Worm (Caenorhabditis elegans) whole organism, young adult: ENCODE data around the gene cacn-1.

Source experiments
- B0019.2 ChIP-seq: fragments of 200-800 bp; sonication (Bioruptor generic); conservative IDR thresholded peaks from 2 replicates; pipeline ENCODE4 v1.3.6; 2022; ENCODE audit warnings: missing genetic modification reagents, missing genetic modification characterization, missing compliant biosample characterization
- F22D6.2 ChIP-seq: sonication (generic microtip); optimal IDR thresholded peaks from 2 replicates; lab custom pipeline; 2016; ENCODE audit warnings: mild to moderate bottlenecking, missing genetic modification characterization, missing compliant biosample characterization
- F23B12.7 ChIP-seq: sonication (generic microtip); optimal IDR thresholded peaks from 2 replicates; lab custom pipeline; 2017; ENCODE audit warnings: missing genetic modification characterization, mild to moderate bottlenecking, missing compliant biosample characterization, antibody characterized with exemption, moderate library complexity; ENCODE audit not compliant: insufficient read depth
- F39B2.1 ChIP-seq: fragments of 200-800 bp; sonication (Bioruptor generic); IDR thresholded peaks from 2 replicates; pipeline ENCODE4 v1.3.6; 2022; ENCODE audit warnings: missing genetic modification reagents, missing genetic modification characterization, missing compliant biosample characterization
- F52B5.7 ChIP-seq: sonication (generic microtip); optimal IDR thresholded peaks from 2 replicates; lab custom pipeline; 2016; ENCODE audit warnings: mild to moderate bottlenecking, missing genetic modification characterization, missing compliant biosample characterization
- F55B11.4 ChIP-seq: sonication (generic microtip); optimal IDR thresholded peaks from 2 replicates; lab custom pipeline; 2016; ENCODE audit warnings: missing compliant biosample characterization, missing genetic modification characterization, borderline replicate concordance; ENCODE audit not compliant: insufficient read depth
- T07F8.4 ChIP-seq: sonication (generic microtip); optimal IDR thresholded peaks from 2 replicates; lab custom pipeline; 2016; ENCODE audit warnings: mild to moderate bottlenecking, missing genetic modification characterization, moderate library complexity, missing compliant biosample characterization
- Y79H2A.3 ChIP-seq: fragments of 200-800 bp; sonication (Bioruptor generic); conservative IDR thresholded peaks from 2 replicates; pipeline ENCODE4 v1.3.6; 2022; ENCODE audit warnings: missing genetic modification reagents, missing genetic modification characterization, missing compliant biosample characterization
- Y95B8A.8 ChIP-seq: fragments of 200-800 bp; sonication (Bioruptor generic); IDR thresholded peaks from 2 replicates; pipeline ENCODE4 v1.3.6; 2022; ENCODE audit warnings: missing genetic modification reagents, missing genetic modification characterization, missing compliant biosample characterization
- aptf-2 ChIP-seq: fragments of 200-800 bp; sonication (Bioruptor generic); conservative IDR thresholded peaks from 2 replicates; pipeline ENCODE4 v1.3.6; 2022; ENCODE audit warnings: missing genetic modification reagents, missing genetic modification characterization, missing compliant biosample characterization
- athp-1 ChIP-seq: sonication (generic microtip); optimal IDR thresholded peaks from 2 replicates; lab custom pipeline; 2017; ENCODE audit warnings: mild to moderate bottlenecking, missing genetic modification characterization, missing compliant biosample characterization
- bed-2 ChIP-seq: fragments of 200-800 bp; sonication (Bioruptor generic); IDR thresholded peaks from 2 replicates; pipeline ENCODE4 v1.3.6; 2022; ENCODE audit warnings: missing genetic modification reagents, missing genetic modification characterization, missing compliant biosample characterization
- ccch-3 ChIP-seq: fragments of 200-800 bp; sonication (Bioruptor generic); optimal IDR thresholded peaks from 2 replicates; lab custom pipeline; 2018; ENCODE audit warnings: mild to moderate bottlenecking, missing genetic modification characterization, missing compliant biosample characterization
- cebp-2 ChIP-seq: fragments of 200-800 bp; sonication (Bioruptor generic); IDR thresholded peaks from 2 replicates; pipeline ENCODE4 v1.3.6; 2022; ENCODE audit warnings: missing genetic modification characterization, missing compliant biosample characterization
- ceh-40 ChIP-seq: fragments of 200-800 bp; sonication (Bioruptor generic); IDR thresholded peaks from 2 replicates; pipeline ENCODE4 v1.3.6; 2022; ENCODE audit warnings: missing genetic modification characterization, missing compliant biosample characterization
- ceh-58 ChIP-seq: fragments of 200-800 bp; sonication (Bioruptor generic); IDR thresholded peaks from 2 replicates; pipeline ENCODE4 v1.3.6; 2022; ENCODE audit warnings: missing genetic modification characterization, missing compliant biosample characterization
- dox-1 ChIP-seq: fragments of 200-800 bp; sonication (Bioruptor generic); IDR thresholded peaks from 2 replicates; pipeline ENCODE4 v1.3.6; 2022; ENCODE audit warnings: missing genetic modification reagents, missing genetic modification characterization, missing compliant biosample characterization
- dpff-1 ChIP-seq: sonication (generic microtip); optimal IDR thresholded peaks from 2 replicates; lab custom pipeline; 2017; ENCODE audit warnings: mild to moderate bottlenecking, missing genetic modification characterization, missing compliant biosample characterization
- dpl-1 ChIP-seq: fragments of 150-350 bp; optimal IDR thresholded peaks from 2 replicates; lab custom pipeline; 2014; ENCODE audit warnings: missing biosample characterization, missing genetic modification reagents, missing genetic modification characterization
- egl-44 ChIP-seq: fragments of 200-800 bp; sonication (Bioruptor generic); IDR thresholded peaks from 2 replicates; pipeline ENCODE4 v1.3.6; 2022; ENCODE audit warnings: missing genetic modification reagents, missing genetic modification characterization, missing compliant biosample characterization
- ekl-4 ChIP-seq: fragments of 200-800 bp; sonication (Bioruptor generic); IDR thresholded peaks from 2 replicates; pipeline ENCODE4 v1.3.6; 2022; ENCODE audit warnings: missing genetic modification reagents, missing genetic modification characterization, missing compliant biosample characterization
- fkh-3 ChIP-seq: sonication (generic microtip); optimal IDR thresholded peaks from 2 replicates; lab custom pipeline; 2016; ENCODE audit warnings: mild to moderate bottlenecking, missing genetic modification characterization, missing compliant biosample characterization
- gei-17 ChIP-seq: fragments of 200-800 bp; sonication (Bioruptor generic); optimal IDR thresholded peaks from 2 replicates; lab custom pipeline; 2018; ENCODE audit warnings: mild to moderate bottlenecking, missing genetic modification characterization, missing compliant biosample characterization
- him-1 ChIP-seq: sonication (generic microtip); optimal IDR thresholded peaks from 2 replicates; lab custom pipeline; 2016; ENCODE audit warnings: missing genotype, missing genetic modification reagents, missing genetic modification characterization, missing compliant biosample characterization
- hlh-26 ChIP-seq: fragments of 200-800 bp; sonication (Bioruptor generic); conservative IDR thresholded peaks from 2 replicates; pipeline ENCODE4 v1.3.6; 2022; ENCODE audit warnings: missing genetic modification reagents, missing genetic modification characterization, missing compliant biosample characterization
- hmg-20 ChIP-seq: fragments of 200-800 bp; sonication (Bioruptor generic); IDR thresholded peaks from 2 replicates; pipeline ENCODE4 v1.3.6; 2022; ENCODE audit warnings: missing genetic modification reagents, missing genetic modification characterization, missing compliant biosample characterization
- hrde-1 ChIP-seq: sonication (generic microtip); optimal IDR thresholded peaks from 2 replicates; lab custom pipeline; 2016; ENCODE audit warnings: missing genetic modification characterization, mild to moderate bottlenecking, missing compliant biosample characterization, moderate library complexity, missing genotype, missing genetic modification reagents, borderline replicate concordance
- lag-1 ChIP-seq: fragments of 200-800 bp; sonication (Bioruptor generic); IDR thresholded peaks from 2 replicates; pipeline ENCODE4 v1.3.6; 2022; ENCODE audit warnings: missing genetic modification reagents, missing genetic modification characterization, missing compliant biosample characterization
- lin-26 ChIP-seq: fragments of 200-800 bp; sonication (Bioruptor generic); IDR thresholded peaks from 2 replicates; pipeline ENCODE4 v1.3.6; 2022; ENCODE audit warnings: missing genetic modification reagents, missing genetic modification characterization, missing compliant biosample characterization
- lsl-1 ChIP-seq: fragments of 200-800 bp; sonication (Bioruptor generic); optimal IDR thresholded peaks from 2 replicates; lab custom pipeline; 2018; ENCODE audit warnings: mild to moderate bottlenecking, missing genetic modification characterization, moderate library complexity, missing compliant biosample characterization
- madf-10 ChIP-seq: sonication (generic microtip); optimal IDR thresholded peaks from 2 replicates; lab custom pipeline; 2016; ENCODE audit warnings: mild to moderate bottlenecking, missing genetic modification characterization, missing compliant biosample characterization
- mcd-1 ChIP-seq: fragments of 200-800 bp; sonication (Bioruptor generic); IDR thresholded peaks from 2 replicates; pipeline ENCODE4 v1.3.6; 2022; ENCODE audit warnings: missing genetic modification reagents, missing genetic modification characterization, missing compliant biosample characterization
- mes-4 ChIP-seq: sonication (generic microtip); optimal IDR thresholded peaks from 2 replicates; lab custom pipeline; 2016; ENCODE audit warnings: missing genotype, missing genetic modification characterization, missing compliant biosample characterization
- nfya-1 ChIP-seq: sonication (generic microtip); optimal IDR thresholded peaks from 2 replicates; lab custom pipeline; 2017; ENCODE audit warnings: antibody characterized with exemption, missing compliant biosample characterization, missing genetic modification characterization, borderline replicate concordance; ENCODE audit not compliant: insufficient read depth
- nhr-27 ChIP-seq: fragments of 200-800 bp; sonication (Bioruptor generic); optimal IDR thresholded peaks from 2 replicates; lab custom pipeline; 2018; ENCODE audit warnings: mild to moderate bottlenecking, missing genetic modification characterization, moderate library complexity, missing compliant biosample characterization
- nhr-80 ChIP-seq: sonication (generic microtip); optimal IDR thresholded peaks from 2 replicates; lab custom pipeline; 2016; ENCODE audit warnings: missing genetic modification characterization, missing compliant biosample characterization
- nhr-90 ChIP-seq: sonication (generic microtip); optimal IDR thresholded peaks from 2 replicates; lab custom pipeline; 2016; ENCODE audit warnings: missing genotype, mild to moderate bottlenecking, missing genetic modification characterization, missing compliant biosample characterization
- repo-1 ChIP-seq: sonication (generic microtip); optimal IDR thresholded peaks from 2 replicates; lab custom pipeline; 2017; ENCODE audit warnings: mild to moderate bottlenecking, missing genetic modification characterization, missing compliant biosample characterization
- sea-2 ChIP-seq: fragments of 200-800 bp; sonication (Bioruptor generic); IDR thresholded peaks from 2 replicates; pipeline ENCODE4 v1.3.6; 2022; ENCODE audit warnings: missing genetic modification characterization, missing compliant biosample characterization
- sptf-2 ChIP-seq: fragments of 200-800 bp; sonication (Bioruptor generic); optimal IDR thresholded peaks from 2 replicates; lab custom pipeline; 2018; ENCODE audit warnings: mild to moderate bottlenecking, missing genetic modification characterization, missing compliant biosample characterization
- tbp1 ChIP-seq: fragments of 200-800 bp; sonication (Bioruptor generic); optimal IDR thresholded peaks from 2 replicates; lab custom pipeline; 2018; ENCODE audit warnings: mild to moderate bottlenecking, missing genetic modification characterization, missing compliant biosample characterization
- unc-62 ChIP-seq: fragments of 150-350 bp; optimal IDR thresholded peaks from 2 replicates; lab custom pipeline; 2014; ENCODE audit warnings: missing biosample characterization, missing genetic modification reagents, missing genetic modification characterization
- xnd-1 ChIP-seq: sonication (generic microtip); optimal IDR thresholded peaks from 2 replicates; lab custom pipeline; 2016; ENCODE audit warnings: missing genotype, missing genetic modification reagents, missing genetic modification characterization, missing compliant biosample characterization
- zfh-2 ChIP-seq: fragments of 200-800 bp; sonication (Bioruptor generic); conservative IDR thresholded peaks from 2 replicates; pipeline ENCODE4 v1.3.6; 2022; ENCODE audit warnings: missing genetic modification reagents, missing genetic modification characterization, missing compliant biosample characterization
- zim-3 ChIP-seq: sonication (generic microtip); optimal IDR thresholded peaks from 2 replicates; lab custom pipeline; 2017; ENCODE audit warnings: mild to moderate bottlenecking, missing genetic modification characterization, moderate library complexity, missing compliant biosample characterization
- ztf-26 ChIP-seq: sonication (generic microtip); optimal IDR thresholded peaks from 2 replicates; lab custom pipeline; 2017; ENCODE audit warnings: missing genetic modification characterization, missing compliant biosample characterization

The cacn-1 gene

DNA sequence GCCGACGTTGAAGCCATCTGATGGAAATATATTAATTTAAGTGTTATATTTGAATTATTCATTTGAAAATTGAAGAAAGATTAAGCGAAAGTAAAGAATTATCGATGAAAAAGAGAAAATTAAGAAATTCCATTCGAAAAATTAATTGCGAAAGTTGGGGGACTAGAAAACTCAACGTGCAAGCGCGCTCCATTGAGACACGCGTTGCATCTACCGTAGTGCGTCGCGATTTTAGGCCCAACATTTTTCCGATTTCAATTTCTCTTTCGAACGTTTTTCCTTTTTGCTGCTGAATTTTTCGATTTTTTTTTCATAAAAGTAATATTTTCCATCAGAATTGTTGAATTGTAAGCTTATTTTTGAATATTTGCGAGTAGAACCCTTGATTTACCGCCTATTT is 12.4 kb upstream of the cacn-1 start, which contains the start of gene Y48B6A.1 (continued):
- TF ChIP-seq lsl-1 (GFP tag; lab: Kevin White, UChicago) (peak; percentile 93), nhr-27 (tag; lab: Kevin White, UChicago) (no peak), F55B11.4 (tag; lab: Kevin White, UChicago) (no peak), egl-44 (GFP tag; lab: Robert Waterston, UW) (0 out of 2 replicates have a peak, but pooled peaks have one; percentile 46), madf-10 (tag; lab: Kevin White, UChicago) (peak; percentile 78), lag-1 (GFP tag; lab: Robert Waterston, UW) (peak; percentile 69; the same call in 1 of the 2 replicates), sptf-2 (GFP tag; lab: Kevin White, UChicago) (peak; percentile 53), dpl-1 (GFP tag; lab: Kevin White, UChicago) (peak; percentile 65), xnd-1 (tag; lab: Kevin White, UChicago) (peak; percentile 35), mcd-1 (peak; percentile 99), nfya-1 (tag; lab: Kevin White, UChicago) (no peak), unc-62 (GFP tag; lab: Kevin White, UChicago) (no peak), bed-2 (GFP tag; lab: Robert Waterston, UW) (peak; percentile 80; the same call in 1 of the 2 replicates), ekl-4 (GFP tag; lab: Robert Waterston, UW) (peak; percentile 89), F22D6.2 (peak; percentile 38), Y79H2A.3 (GFP tag; lab: Robert Waterston, UW) (0 out of 2 replicates have a peak, but pooled peaks have one; percentile 55), Y95B8A.8 (peak; percentile 91), tbp1 (GFP tag; lab: Kevin White, UChicago) (peak; percentile 67), hrde-1 (tag; lab: Kevin White, UChicago) (no peak), repo-1 (tag; lab: Kevin White, UChicago) (no peak), mes-4 (no peak), aptf-2 (GFP tag; lab: Robert Waterston, UW) (peak; percentile 88), lin-26 (GFP tag; lab: Robert Waterston, UW) (no peak), B0019.2 (GFP tag; lab: Robert Waterston, UW) (peak; percentile 79), F39B2.1 (GFP tag; lab: Robert Waterston, UW) (no peak), dox-1 (GFP tag; lab: Robert Waterston, UW) (peak; percentile 97), nhr-90 (tag; lab: Kevin White, UChicago) (no peak), T07F8.4 (tag; lab: Kevin White, UChicago) (no peak), him-1 (tag; lab: Kevin White, UChicago) (peak; percentile 52), fkh-3 (no peak), hlh-26 (GFP tag; lab: Robert Waterston, UW) (no peak), F52B5.7 (tag; lab: Kevin White, UChicago) (peak; percentile 7), zim-3 (peak; percentile 43), hmg-20 (GFP tag; lab: Robert Waterston, UW) (no peak), ceh-58 (GFP tag; lab: Robert Waterston, UW) (no peak), athp-1 (tag; lab: Kevin White, UChicago) (peak; percentile 89), dpff-1 (tag; lab: Kevin White, UChicago) (no peak), zfh-2 (peak; percentile 66), cebp-2 (GFP tag; lab: Robert Waterston, UW) (no peak), ztf-26 (peak; percentile 56), ceh-40 (GFP tag; lab: Robert Waterston, UW) (no peak), nhr-80 (tag; lab: Kevin White, UChicago) (peak; percentile 84), F23B12.7 (tag; lab: Kevin White, UChicago) (peak; percentile 93), ccch-3 (GFP tag; lab: Kevin White, UChicago) (peak; percentile 80), sea-2 (GFP tag; lab: Robert Waterston, UW) (no peak), gei-17 (GFP tag; lab: Kevin White, UChicago) (peak; percentile 48)
